Worm (Caenorhabditis elegans) whole organism, L4 larva: ENCODE results near the gene dao-2.

Source experiments
- F26F4.8 ChIP-seq: fragments of 200-800 bp; sonication (Bioruptor generic); conservative IDR thresholded peaks from 2 replicates; pipeline ENCODE4 v1.3.6; 2022; ENCODE audit warnings: missing genetic modification characterization, missing compliant biosample characterization
- F37D6.2 ChIP-seq: sonication (generic microtip); optimal IDR thresholded peaks from 2 replicates; lab custom pipeline; 2016; ENCODE audit warnings: mild to moderate bottlenecking, missing genetic modification characterization, missing compliant biosample characterization
- F44E2.7 ChIP-seq: fragments of 200-800 bp; sonication (Bioruptor generic); IDR thresholded peaks from 2 replicates; pipeline ENCODE4 v2.1.2; 2022; ENCODE audit warnings: missing genetic modification characterization, missing compliant biosample characterization
- F49E8.2 ChIP-seq: sonication (generic microtip); optimal IDR thresholded peaks from 2 replicates; lab custom pipeline; 2016; ENCODE audit warnings: missing compliant biosample characterization, mild to moderate bottlenecking, missing genetic modification characterization, borderline replicate concordance
- R02D3.7 ChIP-seq: fragments of 150-350 bp; sonication (generic microtip); optimal IDR thresholded peaks from 3 replicates; lab custom pipeline; 2014; ENCODE audit warnings: missing biosample characterization, missing genetic modification characterization
- T20F7.1 ChIP-seq: fragments of 200-800 bp; sonication (Bioruptor generic); optimal IDR thresholded peaks from 2 replicates; lab custom pipeline; 2018; ENCODE audit warnings: mild to moderate bottlenecking, missing genetic modification characterization, missing compliant biosample characterization
- Y105C5A.15 ChIP-seq: fragments of 200-800 bp; sonication (Bioruptor generic); IDR thresholded peaks from 2 replicates; pipeline ENCODE4 v1.3.6; 2022; ENCODE audit warnings: missing genetic modification characterization, missing compliant biosample characterization
- Y75B8A.6 ChIP-seq: fragments of 200-800 bp; sonication (Bioruptor generic); IDR thresholded peaks from 2 replicates; pipeline ENCODE4 v1.3.6; 2022; ENCODE audit warnings: missing genetic modification reagents, missing genetic modification characterization, missing compliant biosample characterization
- ZK546.5 ChIP-seq, 2 experiments: sonication (generic microtip); optimal IDR thresholded peaks; 2 replicates each; lab custom pipeline; 2017; ENCODE audit warnings: missing biosample characterization in 2 of 2, missing genetic modification characterization in 2 of 2
- aha-1 ChIP-seq: fragments of 150-350 bp; peaks from one replicate; lab custom pipeline; 2014; ENCODE audit warnings: missing biosample characterization, missing genetic modification characterization
- arid-1 ChIP-seq: fragments of 200-800 bp; sonication (Bioruptor generic); conservative IDR thresholded peaks from 2 replicates; pipeline ENCODE4 v1.3.6; 2022; ENCODE audit warnings: missing genetic modification reagents, missing genetic modification characterization, missing compliant biosample characterization
- ceh-20 ChIP-seq: fragments of 200-800 bp; sonication (Bioruptor generic); IDR thresholded peaks from 2 replicates; pipeline ENCODE4 v1.3.6; 2022; ENCODE audit warnings: missing genetic modification reagents, missing genetic modification characterization, missing compliant biosample characterization
- ceh-44 ChIP-seq: fragments of 200-800 bp; sonication (Bioruptor generic); IDR thresholded peaks from 2 replicates; pipeline ENCODE4 v1.3.6; 2022; ENCODE audit warnings: missing genetic modification reagents, missing genetic modification characterization, missing compliant biosample characterization
- ceh-62 ChIP-seq: sonication (generic microtip); optimal IDR thresholded peaks from 2 replicates; lab custom pipeline; 2017; ENCODE audit warnings: missing biosample characterization, missing genetic modification characterization
- ces-1 ChIP-seq: fragments of 150-350 bp; sonication (generic microtip); optimal IDR thresholded peaks from 4 replicates; lab custom pipeline; 2014; ENCODE audit warnings: missing biosample characterization, missing genetic modification reagents, missing genetic modification characterization
- daf-16 ChIP-seq, 3 experiments: sonication (generic microtip); optimal IDR thresholded peaks; 2 replicates each; lab custom pipeline; 2016 to 2017; ENCODE audit warnings: missing genetic modification characterization in 3 of 3, missing genetic modification reagents in 3 of 3, mild to moderate bottlenecking in 2 of 3, missing compliant biosample characterization in 2 of 3, missing biosample characterization in 1 of 3, moderate library complexity in 1 of 3
- dmd-6 ChIP-seq: fragments of 200-800 bp; sonication (Bioruptor generic); IDR thresholded peaks from 2 replicates; pipeline ENCODE4 v1.3.6; 2022; ENCODE audit warnings: missing genetic modification reagents, missing genetic modification characterization, missing compliant biosample characterization
- dve-1 ChIP-seq: sonication (generic microtip); optimal IDR thresholded peaks from 2 replicates; lab custom pipeline; 2017; ENCODE audit warnings: antibody characterized with exemption, mild to moderate bottlenecking, missing genetic modification characterization, missing compliant biosample characterization; ENCODE audit not compliant: insufficient read depth
- egl-27 ChIP-seq: sonication (generic microtip); optimal IDR thresholded peaks from 3 replicates; lab custom pipeline; 2017; ENCODE audit warnings: missing biosample characterization, missing genetic modification reagents, missing genetic modification characterization
- egl-43 ChIP-seq: fragments of 200-800 bp; sonication (Bioruptor generic); IDR thresholded peaks from 2 replicates; pipeline ENCODE4 v1.3.6; 2022; ENCODE audit warnings: missing genetic modification reagents, missing genetic modification characterization, missing compliant biosample characterization
- fos-1 ChIP-seq: fragments of 150-350 bp; optimal IDR thresholded peaks from 2 replicates; lab custom pipeline; 2014; ENCODE audit warnings: missing biosample characterization, missing genetic modification characterization
- hif-1 ChIP-seq, 2 experiments: sonication (generic microtip); optimal IDR thresholded peaks; 2 replicates each; lab custom pipeline; 2016 to 2017; ENCODE audit warnings: missing compliant biosample characterization in 2 of 2, missing genetic modification characterization in 2 of 2, missing genetic modification reagents in 2 of 2, missing genotype in 2 of 2, mild to moderate bottlenecking in 1 of 2
- hlh-11 ChIP-seq: fragments of 200-800 bp; sonication (Bioruptor generic); optimal IDR thresholded peaks from 2 replicates; lab custom pipeline; 2018; ENCODE audit warnings: mild to moderate bottlenecking, missing genetic modification characterization, missing compliant biosample characterization
- hmg-1.1 ChIP-seq: fragments of 200-800 bp; sonication (Bioruptor generic); IDR thresholded peaks from 2 replicates; pipeline ENCODE4 v1.3.6; 2022; ENCODE audit warnings: missing genetic modification reagents, missing genetic modification characterization, missing compliant biosample characterization
- lim-7 ChIP-seq: fragments of 200-800 bp; sonication (Bioruptor generic); IDR thresholded peaks from 2 replicates; pipeline ENCODE4 v1.3.6; 2022; ENCODE audit warnings: missing genetic modification characterization, missing compliant biosample characterization
- lin-1 ChIP-seq: fragments of 200-800 bp; sonication (Bioruptor generic); IDR thresholded peaks from 2 replicates; pipeline ENCODE4 v1.3.6; 2022; ENCODE audit warnings: missing genetic modification reagents, missing genetic modification characterization, missing compliant biosample characterization
- lin-15B ChIP-seq: fragments of 150-350 bp; sonication (generic microtip); optimal IDR thresholded peaks from 3 replicates; lab custom pipeline; 2014; ENCODE audit warnings: missing biosample characterization, missing genetic modification characterization
- lin-38 ChIP-seq: fragments of 200-800 bp; sonication (Bioruptor generic); IDR thresholded peaks from 2 replicates; pipeline ENCODE4 v1.3.6; 2022; ENCODE audit warnings: missing genetic modification reagents, missing genetic modification characterization, missing compliant biosample characterization
- lir-3 ChIP-seq: sonication (generic microtip); optimal IDR thresholded peaks from 2 replicates; lab custom pipeline; 2016; ENCODE audit warnings: mild to moderate bottlenecking, missing genetic modification characterization, missing compliant biosample characterization
- mxl-2 ChIP-seq: fragments of 200-800 bp; sonication (Bioruptor generic); conservative IDR thresholded peaks from 2 replicates; pipeline ENCODE4 v1.3.6; 2022; ENCODE audit warnings: missing genetic modification reagents, missing genetic modification characterization, missing compliant biosample characterization
- mxl-3 ChIP-seq: fragments of 200-800 bp; sonication (Bioruptor generic); optimal IDR thresholded peaks from 2 replicates; lab custom pipeline; 2018; ENCODE audit warnings: mild to moderate bottlenecking, missing genetic modification characterization, missing compliant biosample characterization
- nhr-237 ChIP-seq: sonication (generic microtip); optimal IDR thresholded peaks from 2 replicates; lab custom pipeline; 2017; ENCODE audit warnings: missing biosample characterization, missing genetic modification characterization
- nhr-28 ChIP-seq: fragments of 150-350 bp; optimal IDR thresholded peaks from 2 replicates; lab custom pipeline; 2014; ENCODE audit warnings: missing biosample characterization, missing genetic modification characterization
- nhr-41 ChIP-seq: fragments of 200-800 bp; sonication (Bioruptor generic); IDR thresholded peaks from 2 replicates; pipeline ENCODE4 v1.3.6; 2022; ENCODE audit warnings: missing genetic modification reagents, missing genetic modification characterization, missing compliant biosample characterization
- nhr-48 ChIP-seq: sonication (generic microtip); optimal IDR thresholded peaks from 2 replicates; lab custom pipeline; 2016; ENCODE audit warnings: mild to moderate bottlenecking, missing genetic modification characterization, missing compliant biosample characterization
- nhr-76 ChIP-seq: fragments of 150-350 bp; optimal IDR thresholded peaks from 2 replicates; lab custom pipeline; 2014; ENCODE audit warnings: missing biosample characterization, missing genetic modification characterization
- pha-4 ChIP-seq, 2 experiments: fragments of 150-350 bp in 1 of 2; fragments of 200-800 bp in 1 of 2; sonication (Bioruptor generic) in 1 of 2; IDR thresholded peaks in 1 of 2; optimal IDR thresholded peaks in 1 of 2; 2 replicates each; pipeline versions ENCODE4 v1.3.6 to Lab custom; 2014 to 2022; ENCODE audit warnings: missing genetic modification characterization in 2 of 2, missing genetic modification reagents in 2 of 2, missing biosample characterization in 1 of 2, missing compliant biosample characterization in 1 of 2
- php-3 ChIP-seq: fragments of 200-800 bp; sonication (Bioruptor generic); IDR thresholded peaks from 2 replicates; pipeline ENCODE4 v1.3.6; 2022; ENCODE audit warnings: missing genetic modification reagents, missing genetic modification characterization, missing compliant biosample characterization
- pqm-1 ChIP-seq: sonication (generic microtip); optimal IDR thresholded peaks from 2 replicates; lab custom pipeline; 2017; ENCODE audit warnings: missing biosample characterization, missing genetic modification characterization
- saeg-2 ChIP-seq: fragments of 200-800 bp; sonication (Bioruptor generic); IDR thresholded peaks from 2 replicates; pipeline ENCODE4 v1.3.6; 2022; ENCODE audit warnings: missing genetic modification reagents, missing genetic modification characterization, missing compliant biosample characterization
- snpc-4 ChIP-seq: fragments of 150-350 bp; optimal IDR thresholded peaks from 2 replicates; lab custom pipeline; 2014; ENCODE audit warnings: missing biosample characterization, missing genetic modification characterization
- tag-97 ChIP-seq: fragments of 200-800 bp; sonication (Bioruptor generic); IDR thresholded peaks from 2 replicates; pipeline ENCODE4 v1.3.6; 2022; ENCODE audit warnings: missing genetic modification characterization, missing compliant biosample characterization
- unc-62 ChIP-seq, 3 experiments: fragments of 150-350 bp in 1 of 3; sonication (generic microtip); optimal IDR thresholded peaks in 2 of 3; peaks in 1 of 3; 1 replicate in 1 of 3; 2 replicates in 2 of 3; lab custom pipeline; 2014 to 2017; ENCODE audit warnings: missing biosample characterization in 3 of 3, missing genetic modification characterization in 3 of 3, missing genetic modification reagents in 3 of 3, missing genotype in 1 of 3
- zfp-3 ChIP-seq: fragments of 200-800 bp; sonication (Bioruptor generic); conservative IDR thresholded peaks from 2 replicates; pipeline ENCODE4 v1.3.6; 2022; ENCODE audit warnings: missing genetic modification reagents, missing genetic modification characterization, missing compliant biosample characterization
- zip-2 ChIP-seq: fragments of 150-350 bp; optimal IDR thresholded peaks from 2 replicates; lab custom pipeline; 2014; ENCODE audit warnings: missing biosample characterization, missing genetic modification characterization

The dao-2 gene

DNA sequence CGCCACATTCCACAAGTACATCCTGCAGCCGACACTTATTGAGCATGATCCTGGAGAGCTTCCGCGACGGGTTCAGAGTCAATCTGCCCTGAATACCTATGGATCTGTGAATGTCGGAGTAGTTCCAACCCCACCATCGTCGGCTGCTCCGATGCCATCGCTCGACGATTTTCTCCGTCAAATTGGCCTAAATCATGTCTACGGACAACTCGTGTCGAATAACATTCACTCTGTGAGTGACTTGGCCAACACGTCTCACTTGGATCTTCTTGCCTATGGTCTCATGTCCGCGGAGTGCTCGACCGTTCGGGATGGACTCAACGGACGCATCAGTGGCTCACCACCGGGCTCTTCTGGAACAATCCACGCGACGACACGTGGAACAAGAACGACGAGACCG lies 27.3 kb downstream of the dao-2 start:
- TF ChIP-seq aha-1 (tag; lab: Kevin White, UChicago) (peak; percentile 97), zip-2 (tag; lab: Kevin White, UChicago) (no peak)

DNA sequence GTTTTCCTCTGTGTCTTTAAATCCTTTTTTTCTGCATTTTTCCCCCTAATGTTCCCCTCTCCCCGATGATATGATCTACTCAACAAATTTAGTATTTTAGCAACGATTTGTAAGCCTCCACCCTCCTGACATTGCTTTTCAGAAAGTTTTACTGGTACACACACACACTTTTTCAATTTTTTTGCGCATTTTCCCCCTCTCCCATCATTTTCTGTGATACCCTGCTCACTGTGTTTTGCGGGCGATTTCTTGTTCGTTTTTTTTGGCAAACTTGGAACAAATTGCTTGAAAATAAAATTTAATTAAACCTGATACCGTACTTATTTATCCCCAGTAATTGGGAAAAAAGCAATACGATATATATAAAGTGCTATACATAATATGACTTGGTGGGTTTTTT lies 27.9 kb downstream of the dao-2 start:
- TF ChIP-seq pha-4 (GFP tag; IDR thresholded peaks at IDR 0.05; lab: Robert Waterston, UW): peak; percentile 43; the same call in 1 of the 2 replicates
- no peak for TF ChIP-seq pha-4 (tag; optimal IDR thresholded peaks at IDR 0.05; lab: Kevin White, UChicago)
- 0 out of 2 replicates have a peak, but pooled peaks have one; percentile 12 for TF ChIP-seq ceh-20
- TF ChIP-seq lin-38 (GFP tag; lab: Robert Waterston, UW): peak; percentile 12; the same call in 1 of the 2 replicates
- no peak for TF ChIP-seq lim-7 (GFP tag; lab: Robert Waterston, UW)
- TF ChIP-seq unc-62 (GFP tag; optimal IDR thresholded peaks at IDR 0.05 in 1 of 2; lab: Kevin White, UChicago): no peak
- TF ChIP-seq unc-62 (tag; optimal IDR thresholded peaks at IDR 0.05; lab: Kevin White, UChicago): no peak

DNA sequence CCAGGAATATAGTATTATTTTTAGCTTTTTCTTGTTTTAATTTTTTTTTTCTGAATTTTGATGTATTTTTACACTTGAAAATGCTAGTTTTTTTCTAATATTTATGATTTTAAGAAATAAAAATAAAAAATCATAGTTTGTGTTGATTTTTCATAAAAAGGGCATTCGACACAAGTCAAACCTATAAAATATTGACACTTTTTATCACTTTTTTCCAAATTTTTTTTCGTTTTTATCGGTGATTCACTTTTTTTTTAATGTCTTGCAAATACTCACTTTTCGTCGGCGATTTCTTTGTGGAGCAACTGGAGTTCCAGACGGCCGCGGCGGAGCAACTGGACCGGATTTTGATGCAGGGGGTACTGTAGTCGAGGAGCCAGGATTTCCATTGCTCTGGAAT lies 34.7 kb downstream of the dao-2 start:
- TF ChIP-seq dmd-6 (GFP tag; lab: Robert Waterston, UW) (peak; percentile 26; the same call in 1 of the 2 replicates), ceh-44 (GFP tag; lab: Robert Waterston, UW) (no peak), pqm-1 (tag; lab: Kevin White, UChicago) (peak; percentile 18), arid-1 (GFP tag; lab: Robert Waterston, UW) (no peak), hlh-11 (peak; percentile 3), mxl-2 (GFP tag; lab: Robert Waterston, UW) (no peak), F26F4.8 (GFP tag; lab: Robert Waterston, UW) (no peak), nhr-76 (tag; lab: Kevin White, UChicago) (no peak), egl-27 (tag; lab: Kevin White, UChicago) (no peak), daf-16 (GFP tag; optimal IDR thresholded peaks at IDR 0.05; lab: Kevin White, UChicago) (no peak), daf-16 (tag; optimal IDR thresholded peaks at IDR 0.05; lab: Kevin White, UChicago) (peak; percentile 24), fos-1 (tag; lab: Kevin White, UChicago) (no peak), egl-43 (GFP tag; lab: Robert Waterston, UW) (no peak), ces-1 (no peak), T20F7.1 (no peak), nhr-48 (no peak), nhr-28 (peak; percentile 57), php-3 (GFP tag; lab: Robert Waterston, UW) (peak; percentile 70), saeg-2 (GFP tag; lab: Robert Waterston, UW) (no peak), ceh-62 (tag; lab: Kevin White, UChicago) (no peak), snpc-4 (tag; lab: Kevin White, UChicago) (no peak), mxl-3 (GFP tag; lab: Kevin White, UChicago) (no peak), R02D3.7 (tag; lab: Kevin White, UChicago) (no peak)

- TF ChIP-seq Y75B8A.6 (GFP tag; lab: Robert Waterston, UW) (no peak), F37D6.2 (no peak), T20F7.1 (no peak), nhr-237 (tag; lab: Kevin White, UChicago) (no peak), lin-15B (tag; lab: Kevin White, UChicago) (no peak), tag-97 (no peak), hmg-1.1 (GFP tag; lab: Robert Waterston, UW) (no peak), zfp-3 (GFP tag; lab: Robert Waterston, UW) (no peak), F49E8.2 (tag; lab: Kevin White, UChicago) (no peak), Y105C5A.15 (GFP tag; lab: Robert Waterston, UW) (no peak), nhr-28 (peak; percentile 91), dmd-6 (GFP tag; lab: Robert Waterston, UW) (peak; percentile 61), hif-1 (tag; optimal IDR thresholded peaks at IDR 0.05; lab: Kevin White, UChicago) (no peak), ZK546.5 (tag; optimal IDR thresholded peaks at IDR 0.05; lab: Kevin White, UChicago) (no peak), lin-1 (GFP tag; lab: Robert Waterston, UW) (0 out of 2 replicates have a peak, but pooled peaks have one; percentile 10), egl-27 (tag; lab: Kevin White, UChicago) (no peak), lir-3 (tag; lab: Kevin White, UChicago) (no peak), F44E2.7 (GFP tag; lab: Robert Waterston, UW) (no peak), daf-16 (GFP tag; optimal IDR thresholded peaks at IDR 0.05; lab: Kevin White, UChicago) (no peak), daf-16 (tag; optimal IDR thresholded peaks at IDR 0.05; lab: Kevin White, UChicago) (peak; percentile 76), dve-1 (tag; lab: Kevin White, UChicago) (peak; percentile 30), nhr-41 (GFP tag; lab: Robert Waterston, UW) (peak; percentile 50; the same call in 1 of the 2 replicates)
Measured at ce11 chrII:4598815-4599214, 36.1 kb downstream of the dao-2 start.
